Worm (Caenorhabditis elegans): Measurements from ENCODE around the gene gcy-36.

gcy-36 gene

ce11 chrX:15507830-15508347, 29.1 kb downstream of the gcy-36 start, which contains the start of gene zipt-7.2:
TSS of gene zipt-7.2 (minus strand) at chrX:15507880.
- TF ChIP-seq gmeb-1 (tag; optimal IDR thresholded peaks at IDR 0.05): no peak
- TF ChIP-seq nhr-77 (tag; optimal IDR thresholded peaks at IDR 0.05): no peak
- TF ChIP-seq sma-3 (GFP tag; optimal IDR thresholded peaks at IDR 0.05): no peak
- no peak for TF ChIP-seq peb-1 (tag; optimal IDR thresholded peaks at IDR 0.05)
- no peak for TF ChIP-seq ceh-16 (tag; optimal IDR thresholded peaks at IDR 0.05)
- no peak for TF ChIP-seq unc-62 (GFP tag; optimal IDR thresholded peaks at IDR 0.05)
- peak; percentile 10 for TF ChIP-seq crh-2 (tag; optimal IDR thresholded peaks at IDR 0.05)
- TF ChIP-seq nhr-129 (tag; optimal IDR thresholded peaks at IDR 0.05): peak; percentile 20
- peak; percentile 9 for TF ChIP-seq C34F6.9 (tag; optimal IDR thresholded peaks at IDR 0.05)
- no peak for TF ChIP-seq ZK546.5 (tag; optimal IDR thresholded peaks at IDR 0.05)
- TF ChIP-seq unc-55 (GFP tag; optimal IDR thresholded peaks at IDR 0.05): no peak

- TF ChIP-seq nhr-23 (tag; optimal IDR thresholded peaks at IDR 0.05): no peak
- no peak for TF ChIP-seq nhr-77 (tag; optimal IDR thresholded peaks at IDR 0.05)
- no peak for TF ChIP-seq gmeb-1 (tag; optimal IDR thresholded peaks at IDR 0.05)
- no peak for TF ChIP-seq sem-4 (tag; optimal IDR thresholded peaks at IDR 0.05)
- TF ChIP-seq R02D3.7 (tag; optimal IDR thresholded peaks at IDR 0.05): no peak
- no peak for TF ChIP-seq ceh-82 (tag; optimal IDR thresholded peaks at IDR 0.05)
- TF ChIP-seq nhr-10 (tag; optimal IDR thresholded peaks at IDR 0.05): no peak
- TF ChIP-seq nhr-12 (tag; optimal IDR thresholded peaks at IDR 0.05): no peak
- TF ChIP-seq blmp-1 (tag; optimal IDR thresholded peaks at IDR 0.05; ENCODE audit: insufficient read depth): no peak
- TF ChIP-seq egl-27 (tag; optimal IDR thresholded peaks at IDR 0.05): no peak
Measured at ce11 chrX:15509681-15510080, 30.9 kb downstream of the gcy-36 start, which contains the start of gene eat-20. TSS of gene eat-20 (plus strand) at chrX:15510011.

- TF ChIP-seq ztf-11 (tag; optimal IDR thresholded peaks at IDR 0.05): no peak
- no peak for TF ChIP-seq ztf-1 (GFP tag; conservative IDR thresholded peaks at IDR 0.05)
- no peak for TF ChIP-seq dmd-4 (tag; optimal IDR thresholded peaks at IDR 0.05)
Measured at ce11 chrX:15514547-15514946, 35.7 kb downstream of the gcy-36 start.

ce11 chrX:15515798-15516197, 37.0 kb downstream of the gcy-36 start:
- TF ChIP-seq unc-55 (GFP tag; optimal IDR thresholded peaks at IDR 0.05) (no peak), snpc-4 (tag; optimal IDR thresholded peaks at IDR 0.05) (no peak), zag-1 (tag; optimal IDR thresholded peaks at IDR 0.05) (no peak), R02D3.7 (tag; optimal IDR thresholded peaks at IDR 0.05) (no peak), sma-9 (GFP tag; optimal IDR thresholded peaks at IDR 0.05) (no peak), sma-9 (tag; optimal IDR thresholded peaks at IDR 0.05) (no peak), crh-2 (tag; optimal IDR thresholded peaks at IDR 0.05) (no peak), unc-62 (GFP tag; optimal IDR thresholded peaks at IDR 0.05) (no peak), peb-1 (tag; optimal IDR thresholded peaks at IDR 0.05) (no peak), sma-3 (GFP tag; optimal IDR thresholded peaks at IDR 0.05) (no peak), sem-4 (tag; optimal IDR thresholded peaks at IDR 0.05) (no peak), ZK546.5 (tag; optimal IDR thresholded peaks at IDR 0.05) (no peak), dmd-4 (tag; optimal IDR thresholded peaks at IDR 0.05) (no peak), lsy-2 (tag; optimal IDR thresholded peaks at IDR 0.05) (no peak), nhr-6 (tag; optimal IDR thresholded peaks at IDR 0.05) (no peak)

ce11 chrX:15528472-15528871, 49.7 kb downstream of the gcy-36 start:
- TF ChIP-seq zag-1 (tag; optimal IDR thresholded peaks at IDR 0.05): no peak

ce11 chrX:15533260-15533659, 54.4 kb downstream of the gcy-36 start:
- TF ChIP-seq nhr-6 (tag; optimal IDR thresholded peaks at IDR 0.05) (no peak), lsy-2 (tag; optimal IDR thresholded peaks at IDR 0.05) (peak in 1 of 2 experiments; percentile 3), blmp-1 (tag; optimal IDR thresholded peaks at IDR 0.05; ENCODE audit: insufficient read depth) (no peak), ama-1 (optimal IDR thresholded peaks at IDR 0.05) (no peak), lin-39 (tag; optimal IDR thresholded peaks at IDR 0.05) (no peak), nhr-21 (tag; optimal IDR thresholded peaks at IDR 0.05) (peak; percentile 6)

ce11 chrX:15533847-15534246, 55.0 kb downstream of the gcy-36 start:
- peak; percentile 0 for TF ChIP-seq snpc-4 (tag; optimal IDR thresholded peaks at IDR 0.05)

Measured in whole organism, L2 larva.